Worm (Caenorhabditis elegans) whole organism, L1 larva: Measurements from ENCODE around the gene sru-22.
A peak's percentile ranks its signal among the peaks of the same experiment; 100 is the strongest.

ENCODE experiments used
- C04F5.9 ChIP-seq: sonication (generic microtip); optimal IDR thresholded peaks from 2 replicates; lab custom pipeline; 2016; ENCODE audit warnings: missing genetic modification characterization, missing compliant biosample characterization
- C16A3.4 ChIP-seq: fragments of 150-350 bp; optimal IDR thresholded peaks from 2 replicates; lab custom pipeline; 2014; ENCODE audit warnings: missing biosample characterization, missing genetic modification characterization
- aha-1 ChIP-seq: fragments of 150-350 bp; optimal IDR thresholded peaks from 2 replicates; lab custom pipeline; 2014; ENCODE audit warnings: missing biosample characterization, missing genetic modification characterization
- alr-1 ChIP-seq: fragments of 200-800 bp; sonication (Bioruptor generic); optimal IDR thresholded peaks from 2 replicates; lab custom pipeline; 2018; ENCODE audit warnings: borderline replicate concordance, mild to moderate bottlenecking, missing genetic modification characterization, missing compliant biosample characterization
- aly-2 ChIP-seq: fragments of 150-350 bp; optimal IDR thresholded peaks from 2 replicates; lab custom pipeline; 2014; ENCODE audit warnings: missing biosample characterization, missing genetic modification characterization
- ceh-63 ChIP-seq: fragments of 200-800 bp; sonication (Bioruptor generic); optimal IDR thresholded peaks from 2 replicates; lab custom pipeline; 2018; ENCODE audit warnings: mild to moderate bottlenecking, missing genetic modification characterization, missing compliant biosample characterization
- ceh-8 ChIP-seq: fragments of 200-800 bp; sonication (Bioruptor generic); optimal IDR thresholded peaks from 2 replicates; lab custom pipeline; 2018; ENCODE audit warnings: mild to moderate bottlenecking, missing genetic modification characterization, moderate library complexity, missing compliant biosample characterization
- ceh-82 ChIP-seq, 3 experiments: fragments of 150-350 bp in 1 of 3; sonication (generic microtip) in 2 of 3; optimal IDR thresholded peaks; 2 replicates each; lab custom pipeline; 2014 to 2017; ENCODE audit warnings: missing biosample characterization in 3 of 3, missing genetic modification characterization in 3 of 3
- ceh-88 ChIP-seq: fragments of 200-800 bp; sonication (Bioruptor generic); IDR thresholded peaks from 2 replicates; pipeline ENCODE4 v1.3.6; 2022; ENCODE audit warnings: missing genetic modification characterization, missing compliant biosample characterization
- dpl-1 ChIP-seq, 3 experiments: fragments of 150-350 bp in 2 of 3; sonication (generic microtip) in 1 of 3; optimal IDR thresholded peaks; 2 replicates each; lab custom pipeline; 2014 to 2017; ENCODE audit warnings: missing biosample characterization in 3 of 3, missing genetic modification characterization in 3 of 3, missing genetic modification reagents in 3 of 3
- dsc-1 ChIP-seq: sonication (generic microtip); optimal IDR thresholded peaks from 2 replicates; lab custom pipeline; 2016; ENCODE audit warnings: mild to moderate bottlenecking, missing genetic modification characterization, missing compliant biosample characterization
- efl-3 ChIP-seq: fragments of 200-800 bp; sonication (Bioruptor generic); optimal IDR thresholded peaks from 2 replicates; lab custom pipeline; 2018; ENCODE audit warnings: mild to moderate bottlenecking, missing genetic modification characterization, missing compliant biosample characterization
- ets-5 ChIP-seq: fragments of 200-800 bp; sonication (Bioruptor generic); IDR thresholded peaks from 2 replicates; pipeline ENCODE4 v1.3.6; 2022; ENCODE audit warnings: missing genetic modification characterization, missing compliant biosample characterization
- fos-1 ChIP-seq: fragments of 150-350 bp; optimal IDR thresholded peaks from 2 replicates; lab custom pipeline; 2014; ENCODE audit warnings: missing biosample characterization, missing genetic modification characterization
- grh-1 ChIP-seq: fragments of 200-800 bp; sonication (Bioruptor generic); IDR thresholded peaks from 2 replicates; pipeline ENCODE4 v1.3.6; 2022; ENCODE audit warnings: missing genetic modification reagents, missing genetic modification characterization, missing compliant biosample characterization
- isw-1 ChIP-seq: fragments of 200-800 bp; sonication (Bioruptor generic); IDR thresholded peaks from 2 replicates; pipeline ENCODE4 v1.3.6; 2022; ENCODE audit warnings: missing genetic modification characterization, missing compliant biosample characterization
- lin-13 ChIP-seq: fragments of 150-350 bp; optimal IDR thresholded peaks from 2 replicates; lab custom pipeline; 2014; ENCODE audit warnings: missing biosample characterization, missing genetic modification reagents, missing genetic modification characterization
- lin-14 ChIP-seq: fragments of 200-800 bp; sonication (Bioruptor generic); optimal IDR thresholded peaks from 2 replicates; lab custom pipeline; 2018; ENCODE audit warnings: mild to moderate bottlenecking, missing genetic modification characterization, moderate library complexity, missing compliant biosample characterization
- lin-15B ChIP-seq: fragments of 150-350 bp; sonication (generic microtip); optimal IDR thresholded peaks from 3 replicates; lab custom pipeline; 2014; ENCODE audit warnings: missing biosample characterization, missing genetic modification characterization
- lin-35 ChIP-seq, 2 experiments: fragments of 150-350 bp; optimal IDR thresholded peaks; 2 replicates each; lab custom pipeline; 2014; ENCODE audit warnings: missing biosample characterization in 2 of 2, missing genetic modification characterization in 2 of 2, missing genetic modification reagents in 2 of 2
- nhr-11 ChIP-seq: fragments of 150-350 bp; optimal IDR thresholded peaks from 2 replicates; lab custom pipeline; 2014; ENCODE audit warnings: missing biosample characterization, missing genetic modification characterization
- nhr-12 ChIP-seq: sonication (generic microtip); optimal IDR thresholded peaks from 2 replicates; lab custom pipeline; 2017; ENCODE audit warnings: missing biosample characterization, missing genetic modification characterization
- nhr-19 ChIP-seq: fragments of 200-800 bp; sonication (Bioruptor generic); conservative IDR thresholded peaks from 2 replicates; pipeline ENCODE4 v1.3.6; 2022; ENCODE audit warnings: missing genetic modification characterization, missing compliant biosample characterization
- nhr-237 ChIP-seq: fragments of 150-350 bp; optimal IDR thresholded peaks from 2 replicates; lab custom pipeline; 2014; ENCODE audit warnings: missing biosample characterization, missing genetic modification characterization
- nhr-71 ChIP-seq: sonication (generic microtip); optimal IDR thresholded peaks from 2 replicates; lab custom pipeline; 2016; ENCODE audit warnings: mild to moderate bottlenecking, missing genetic modification characterization, moderate library complexity, missing compliant biosample characterization
- nhr-76 ChIP-seq: sonication (generic microtip); optimal IDR thresholded peaks from 2 replicates; lab custom pipeline; 2017; ENCODE audit warnings: missing biosample characterization, missing genetic modification characterization
- nhr-84 ChIP-seq: sonication (generic microtip); optimal IDR thresholded peaks from 2 replicates; lab custom pipeline; 2017; ENCODE audit warnings: missing biosample characterization, missing genetic modification characterization
- pag-3 ChIP-seq: sonication (generic microtip); optimal IDR thresholded peaks from 2 replicates; lab custom pipeline; 2017; ENCODE audit warnings: missing genetic modification characterization, mild to moderate bottlenecking, missing compliant biosample characterization, antibody characterized with exemption, borderline replicate concordance; ENCODE audit not compliant: insufficient read depth
- pqm-1 ChIP-seq: sonication (generic microtip); optimal IDR thresholded peaks from 3 replicates; lab custom pipeline; 2017; ENCODE audit warnings: missing biosample characterization, missing genetic modification characterization
- rnt-1 ChIP-seq: sonication (generic microtip); optimal IDR thresholded peaks from 2 replicates; lab custom pipeline; 2016; ENCODE audit warnings: mild to moderate bottlenecking, missing genetic modification characterization, moderate library complexity, missing compliant biosample characterization
- snpc-4 ChIP-seq: fragments of 150-350 bp; optimal IDR thresholded peaks from 2 replicates; lab custom pipeline; 2014; ENCODE audit warnings: missing biosample characterization, missing genetic modification characterization
- sox-4 ChIP-seq: sonication (generic microtip); optimal IDR thresholded peaks from 2 replicates; lab custom pipeline; 2016; ENCODE audit warnings: missing genetic modification characterization, missing compliant biosample characterization
- sup-37 ChIP-seq: fragments of 200-800 bp; sonication (Bioruptor generic); optimal IDR thresholded peaks from 2 replicates; lab custom pipeline; 2018; ENCODE audit warnings: mild to moderate bottlenecking, missing genetic modification characterization, missing compliant biosample characterization
- tlp-1 ChIP-seq: fragments of 150-350 bp; optimal IDR thresholded peaks from 2 replicates; lab custom pipeline; 2014; ENCODE audit warnings: missing biosample characterization, missing genetic modification characterization
- unc-130 ChIP-seq: fragments of 150-350 bp; optimal IDR thresholded peaks from 2 replicates; lab custom pipeline; 2017; ENCODE audit warnings: missing biosample characterization, missing genetic modification characterization, inconsistent platforms
- unc-86 ChIP-seq: sonication (generic microtip); optimal IDR thresholded peaks from 2 replicates; lab custom pipeline; 2016; ENCODE audit warnings: missing genetic modification characterization, missing compliant biosample characterization
- unc-98 ChIP-seq: fragments of 200-800 bp; sonication (Bioruptor generic); IDR thresholded peaks from 2 replicates; pipeline ENCODE4 v1.3.6; 2022; ENCODE audit warnings: missing genetic modification characterization, missing compliant biosample characterization
- xbp-1 ChIP-seq: sonication (generic microtip); optimal IDR thresholded peaks from 2 replicates; lab custom pipeline; 2016; ENCODE audit warnings: missing genetic modification characterization, missing compliant biosample characterization
- ztf-4 ChIP-seq: fragments of 150-350 bp; optimal IDR thresholded peaks from 2 replicates; lab custom pipeline; 2014; ENCODE audit warnings: missing biosample characterization, missing genetic modification characterization

The sru-22 gene

DNA sequence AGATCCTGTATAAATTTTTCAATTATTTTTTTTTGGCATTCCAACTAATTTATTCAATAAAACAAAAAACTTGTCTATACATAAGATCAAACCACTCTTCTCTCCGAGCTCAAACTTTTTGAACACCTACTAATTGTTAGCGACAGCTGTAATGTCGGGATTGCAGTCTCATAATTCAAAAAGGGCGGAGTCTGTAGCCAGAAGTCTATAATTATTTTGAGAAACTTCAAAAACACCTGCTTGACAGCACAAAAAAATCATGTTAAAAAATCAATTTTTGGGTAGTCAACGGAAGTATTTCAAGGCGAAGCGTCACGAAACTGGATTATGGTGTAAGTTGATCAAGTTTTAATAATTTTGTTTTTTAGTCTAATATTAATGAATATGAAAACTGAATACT lies 45.3 kb upstream of the sru-22 start, which contains the start of gene srx-44:
TSS of gene srx-44 (plus strand) at position 301 of the 400 bp plus-strand sequence.
- TF ChIP-seq lin-15B (tag; lab: Kevin White, UChicago), result no peak
- no peak for TF ChIP-seq unc-98 (GFP tag; lab: Robert Waterston, UW)
- no peak for TF ChIP-seq ets-5
- TF ChIP-seq xbp-1 (tag; lab: Kevin White, UChicago), result no peak
- TF ChIP-seq tlp-1 (tag; lab: Kevin White, UChicago), result no peak
- TF ChIP-seq alr-1 (tag; lab: Kevin White, UChicago), result no peak
- no peak for TF ChIP-seq nhr-76 (tag; lab: Kevin White, UChicago)
- TF ChIP-seq nhr-12, result no peak
- no peak for TF ChIP-seq nhr-11 (tag; lab: Kevin White, UChicago)
- TF ChIP-seq pag-3 (tag; lab: Kevin White, UChicago), result no peak
- no peak for TF ChIP-seq aly-2
- no peak for TF ChIP-seq ceh-88 (GFP tag; lab: Robert Waterston, UW)
- TF ChIP-seq C04F5.9 (tag; lab: Kevin White, UChicago), result no peak
- no peak for TF ChIP-seq aha-1 (tag; lab: Kevin White, UChicago)
- no peak for TF ChIP-seq sup-37 (GFP tag; lab: Kevin White, UChicago)
- TF ChIP-seq grh-1, result no peak

- TF ChIP-seq unc-130 (no peak), xbp-1 (tag; lab: Kevin White, UChicago) (no peak), sup-37 (GFP tag; lab: Kevin White, UChicago) (no peak), nhr-84 (tag; lab: Kevin White, UChicago) (no peak), nhr-76 (tag; lab: Kevin White, UChicago) (no peak), unc-86 (no peak), C16A3.4 (tag; lab: Kevin White, UChicago) (no peak), isw-1 (GFP tag; lab: Robert Waterston, UW) (no peak), lin-35 (GFP tag; optimal IDR thresholded peaks at IDR 0.05; lab: Kevin White, UChicago) (no peak), ceh-82 (tag; optimal IDR thresholded peaks at IDR 0.05; lab: Kevin White, UChicago) (no peak), rnt-1 (no peak), ceh-63 (no peak), lin-13 (no peak), efl-3 (GFP tag; lab: Kevin White, UChicago) (no peak), ztf-4 (tag; lab: Kevin White, UChicago) (no peak), nhr-19 (GFP tag; lab: Robert Waterston, UW) (no peak)
- TF ChIP-seq, all 84 proteins: peak for 0
Measured at ce11 chrV:16017671-16018070, 42.9 kb upstream of the sru-22 start, which contains the start of gene srx-43. TSS of gene srx-43 (plus strand) at chrV:16017971.

DNA sequence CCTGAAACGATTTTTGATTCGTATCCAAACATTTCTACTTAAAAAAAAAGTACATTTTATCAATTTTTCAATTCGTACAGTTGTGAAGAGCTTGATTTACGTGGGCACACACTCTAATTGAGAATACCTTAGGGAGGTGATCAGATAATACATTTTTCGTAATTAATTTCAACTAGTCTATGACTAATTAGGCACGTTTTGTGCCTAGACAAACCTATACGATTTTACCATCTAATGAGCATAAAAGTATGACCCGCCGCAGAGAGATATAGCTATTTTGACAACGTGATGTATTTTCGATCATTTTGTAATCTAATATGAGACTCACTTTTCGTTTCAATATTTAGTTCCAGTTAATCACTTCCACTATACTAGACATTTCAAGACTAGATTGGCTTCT lies 42.2 kb upstream of the sru-22 start:
- TF ChIP-seq nhr-71 (tag; lab: Kevin White, UChicago), result no peak
- peak; percentile 66 for TF ChIP-seq ceh-8 (GFP tag; lab: Kevin White, UChicago)

ce11 chrV:16015652-16016051 lies 40.9 kb upstream of the sru-22 start, which contains the start of gene str-232:
TSS of gene str-232 (minus strand) at chrV:16015752.
- TF ChIP-seq efl-3 (GFP tag; lab: Kevin White, UChicago), result no peak
- TF ChIP-seq lin-13, result no peak

DNA sequence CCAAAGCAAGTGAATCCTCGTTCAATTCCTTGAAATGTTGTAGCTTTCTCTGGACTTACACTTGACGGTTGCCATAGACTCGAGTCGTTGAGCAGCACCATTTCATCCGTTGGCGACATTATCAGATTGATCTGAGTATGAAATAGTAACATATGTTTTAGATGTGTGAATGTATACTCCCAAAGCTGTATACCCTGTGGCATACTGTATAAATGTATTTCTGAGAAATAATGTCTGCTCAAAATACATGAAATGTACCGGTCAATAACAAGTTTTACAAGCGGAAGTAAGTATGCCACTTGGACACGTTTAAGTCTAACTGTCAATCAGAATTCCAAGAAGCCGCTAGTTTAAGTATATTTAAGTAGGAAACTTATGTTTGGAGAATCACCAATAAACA lies 34.8 kb upstream of the sru-22 start, which contains the start of gene str-233:
TSS of gene str-233 (minus strand) at position 101 of the 400 bp plus-strand sequence.
- TF ChIP-seq snpc-4 (tag; lab: Kevin White, UChicago) (no peak), sox-4 (tag; lab: Kevin White, UChicago) (no peak), fos-1 (tag; lab: Kevin White, UChicago) (no peak), tlp-1 (tag; lab: Kevin White, UChicago) (no peak), lin-35 (GFP tag; optimal IDR thresholded peaks at IDR 0.05; lab: Kevin White, UChicago) (no peak), C16A3.4 (tag; lab: Kevin White, UChicago) (no peak), dpl-1 (GFP tag; optimal IDR thresholded peaks at IDR 0.05; lab: Kevin White, UChicago) (no peak), lin-14 (GFP tag; lab: Kevin White, UChicago) (no peak), ets-5 (no peak), nhr-237 (tag; lab: Kevin White, UChicago) (no peak), unc-98 (GFP tag; lab: Robert Waterston, UW) (no peak), aly-2 (no peak), dsc-1 (tag; lab: Kevin White, UChicago) (no peak), pqm-1 (tag; lab: Kevin White, UChicago) (no peak)
- TF ChIP-seq, all 84 proteins: peak for 0
